Fruit fly (Drosophila melanogaster) whole organism, embryonic: ENCODE measurements around the gene lobo.
A peak's percentile ranks its signal among the peaks of the same experiment; 100 is the strongest.

Experiments
- B-H2 ChIP-seq: fragments of 200-800 bp; sonication (Bioruptor generic); optimal IDR thresholded peaks from 2 replicates; lab custom pipeline; 2018; ENCODE audit warnings: missing biosample characterization, mild to moderate bottlenecking, missing genetic modification characterization
- BtbVII ChIP-seq: fragments of 200-800 bp; sonication (Bioruptor generic); optimal IDR thresholded peaks from 3 replicates; lab custom pipeline; 2017; ENCODE audit warnings: missing biosample characterization, mild to moderate bottlenecking, missing genetic modification characterization
- CG11504 ChIP-seq: fragments of 200-800 bp; sonication (Bioruptor generic); optimal IDR thresholded peaks from 3 replicates; lab custom pipeline; 2019; ENCODE audit warnings: missing biosample characterization, mild to moderate bottlenecking, missing genetic modification characterization, moderate library complexity
- CG11560 ChIP-seq: fragments of 200-800 bp; sonication (Bioruptor generic); IDR thresholded peaks from 3 replicates; pipeline ENCODE4 v1.3.6; 2022; ENCODE audit warnings: missing biosample characterization, missing genetic modification characterization
- CG13894 ChIP-seq: fragments of 200-800 bp; sonication (Bioruptor generic); optimal IDR thresholded peaks from 3 replicates; lab custom pipeline; 2018; ENCODE audit warnings: missing biosample characterization, mild to moderate bottlenecking, missing genetic modification characterization, moderate library complexity
- CG1529 ChIP-seq: fragments of 200-800 bp; sonication (Bioruptor generic); optimal IDR thresholded peaks from 3 replicates; lab custom pipeline; 2018; ENCODE audit warnings: missing biosample characterization, missing genetic modification characterization
- CG1602 ChIP-seq: fragments of 200-800 bp; sonication (Bioruptor generic); optimal IDR thresholded peaks from 3 replicates; lab custom pipeline; 2016; ENCODE audit warnings: missing biosample characterization, missing genetic modification characterization
- CG16815 ChIP-seq: fragments of 200-800 bp; sonication (Bioruptor generic); optimal IDR thresholded peaks from 3 replicates; lab custom pipeline; 2017; ENCODE audit warnings: missing biosample characterization, mild to moderate bottlenecking, missing genetic modification characterization
- CG17359 ChIP-seq: fragments of 200-800 bp; sonication (Bioruptor generic); optimal IDR thresholded peaks from 3 replicates; lab custom pipeline; 2018; ENCODE audit warnings: missing biosample characterization, mild to moderate bottlenecking, missing genetic modification characterization, moderate library complexity
- CG1792 ChIP-seq: fragments of 200-800 bp; sonication (Bioruptor generic); optimal IDR thresholded peaks from 2 replicates; lab custom pipeline; 2016; ENCODE audit warnings: missing biosample characterization, missing genetic modification characterization
- CG18476 ChIP-seq: fragments of 200-800 bp; sonication (Bioruptor generic); optimal IDR thresholded peaks from 2 replicates; lab custom pipeline; 2016; ENCODE audit warnings: missing biosample characterization, mild to moderate bottlenecking, missing genetic modification characterization
- CG18599 ChIP-seq: fragments of 200-800 bp; sonication (Bioruptor generic); optimal IDR thresholded peaks from 3 replicates; lab custom pipeline; 2017; ENCODE audit warnings: missing biosample characterization, missing genetic modification characterization, mild to moderate bottlenecking, moderate library complexity, missing genetic modification reagents
- CG3407 ChIP-seq: fragments of 200-800 bp; sonication (Bioruptor generic); optimal IDR thresholded peaks from 2 replicates; lab custom pipeline; 2018; ENCODE audit warnings: missing biosample characterization, mild to moderate bottlenecking, missing genetic modification characterization
- CG34422 ChIP-seq: fragments of 200-800 bp; sonication (Bioruptor generic); IDR thresholded peaks from 3 replicates; pipeline ENCODE4 v1.3.6; 2022; ENCODE audit warnings: missing biosample characterization, missing genetic modification characterization
- CG42726 ChIP-seq: fragments of 200-800 bp; sonication (Bioruptor generic); IDR thresholded peaks from 2 replicates; pipeline ENCODE4 v1.3.6; 2022; ENCODE audit warnings: missing biosample characterization, missing genetic modification characterization; ENCODE audit not compliant: partially characterized antibody
- CG43689 ChIP-seq: fragments of 200-800 bp; sonication (Bioruptor generic); IDR thresholded peaks from 2 replicates; pipeline ENCODE4 v1.3.6; 2022; ENCODE audit warnings: missing biosample characterization, missing genetic modification characterization
- CG4404 ChIP-seq: fragments of 200-800 bp; sonication (Bioruptor generic); IDR thresholded peaks from 2 replicates; pipeline ENCODE4 v1.3.6; 2022; ENCODE audit warnings: missing biosample characterization, missing genetic modification characterization
- CG9437 ChIP-seq: fragments of 200-800 bp; sonication (Bioruptor generic); optimal IDR thresholded peaks from 2 replicates; lab custom pipeline; 2018; ENCODE audit warnings: missing biosample characterization, mild to moderate bottlenecking, missing genetic modification characterization
- CG9797 ChIP-seq: fragments of 200-800 bp; sonication (Bioruptor generic); optimal IDR thresholded peaks from 3 replicates; lab custom pipeline; 2018; ENCODE audit warnings: missing biosample characterization, mild to moderate bottlenecking, missing genetic modification characterization
- Camta ChIP-seq: fragments of 200-800 bp; sonication (Bioruptor generic); optimal IDR thresholded peaks from 2 replicates; lab custom pipeline; 2016; ENCODE audit warnings: missing biosample characterization, missing genetic modification characterization
- Doc2 ChIP-seq: fragments of 200-800 bp; sonication (Bioruptor generic); IDR thresholded peaks from 2 replicates; pipeline ENCODE4 v1.3.6; 2022; ENCODE audit warnings: missing biosample characterization, missing genetic modification characterization
- ERR ChIP-seq: fragments of 200-800 bp; sonication (Bioruptor generic); optimal IDR thresholded peaks from 2 replicates; lab custom pipeline; 2016; ENCODE audit warnings: missing biosample characterization, missing genetic modification characterization
- HLH3B ChIP-seq: fragments of 200-800 bp; sonication (Bioruptor generic); IDR thresholded peaks from 2 replicates; pipeline ENCODE4 v1.3.6; 2022; ENCODE audit warnings: missing biosample characterization, missing genetic modification characterization
- Hr3 ChIP-seq: fragments of 200-800 bp; sonication (Bioruptor generic); optimal IDR thresholded peaks from 3 replicates; lab custom pipeline; 2016; ENCODE audit warnings: missing biosample characterization, missing genetic modification characterization
- Max ChIP-seq: fragments of 200-800 bp; sonication (Bioruptor generic); optimal IDR thresholded peaks from 2 replicates; lab custom pipeline; 2016; ENCODE audit warnings: missing biosample characterization, mild to moderate bottlenecking, missing genetic modification characterization
- NK7.1 ChIP-seq: fragments of 200-800 bp; sonication (Bioruptor generic); optimal IDR thresholded peaks from 3 replicates; lab custom pipeline; 2016; ENCODE audit warnings: missing biosample characterization, missing genetic modification characterization
- Stat92E ChIP-seq, 3 experiments: fragments of >200 bp in 2 of 3; fragments of 200-800 bp in 1 of 3; sonication (Bioruptor generic) in 1 of 3; optimal IDR thresholded peaks; 2 replicates each; lab custom pipeline; 2017 to 2019; ENCODE audit warnings: missing biosample characterization in 3 of 3, missing genetic modification characterization in 3 of 3, mild to moderate bottlenecking in 1 of 3, moderate library complexity in 1 of 3
- ase ChIP-seq: fragments of 200-800 bp; sonication (Bioruptor generic); IDR thresholded peaks from 3 replicates; pipeline ENCODE4 v1.3.6; 2022; ENCODE audit warnings: missing biosample characterization, missing genetic modification characterization
- bcd ChIP-seq: fragments of 200-800 bp; sonication (Bioruptor generic); optimal IDR thresholded peaks from 2 replicates; lab custom pipeline; 2017; ENCODE audit warnings: missing biosample characterization, mild to moderate bottlenecking, missing genetic modification characterization
- br ChIP-seq: fragments of >200 bp; optimal IDR thresholded peaks from 2 replicates; lab custom pipeline; 2017
- caup ChIP-seq: fragments of 200-800 bp; sonication (Bioruptor generic); optimal IDR thresholded peaks from 3 replicates; lab custom pipeline; 2017; ENCODE audit warnings: missing biosample characterization, mild to moderate bottlenecking, missing genetic modification characterization, moderate library complexity; ENCODE audit not compliant: severe bottlenecking
- dmrt11E ChIP-seq: fragments of 200-800 bp; sonication (Bioruptor generic); optimal IDR thresholded peaks from 3 replicates; lab custom pipeline; 2018; ENCODE audit warnings: missing biosample characterization, mild to moderate bottlenecking, missing genetic modification characterization, moderate library complexity
- dpn ChIP-seq, 2 experiments: fragments of 200-800 bp; sonication (Bioruptor generic); optimal IDR thresholded peaks; 3 replicates each; lab custom pipeline; 2016; ENCODE audit warnings: missing biosample characterization in 2 of 2, missing genetic modification characterization in 2 of 2
- fd3F ChIP-seq: fragments of 200-800 bp; sonication (Bioruptor generic); optimal IDR thresholded peaks from 2 replicates; lab custom pipeline; 2018; ENCODE audit warnings: missing biosample characterization, mild to moderate bottlenecking, missing genetic modification characterization, moderate library complexity
- gce ChIP-seq: fragments of 200-800 bp; sonication (Bioruptor generic); IDR thresholded peaks from 3 replicates; pipeline ENCODE4 v1.3.6; 2022; ENCODE audit warnings: missing biosample characterization, missing genetic modification characterization
- gro ChIP-seq: fragments of 200-800 bp; sonication (Bioruptor generic); optimal IDR thresholded peaks from 2 replicates; lab custom pipeline; 2016; ENCODE audit warnings: missing biosample characterization, missing genetic modification characterization
- gt ChIP-seq: fragments of 200-800 bp; sonication (Bioruptor generic); IDR thresholded peaks from 2 replicates; pipeline ENCODE4 v1.3.6; 2022; ENCODE audit warnings: missing biosample characterization, missing genetic modification characterization
- lab ChIP-seq: fragments of 200-800 bp; sonication (Bioruptor generic); optimal IDR thresholded peaks from 3 replicates; lab custom pipeline; 2017; ENCODE audit warnings: missing biosample characterization, missing genetic modification characterization, mild to moderate bottlenecking, moderate library complexity, missing genetic modification reagents
- lmd ChIP-seq: fragments of 200-800 bp; sonication (Bioruptor generic); IDR thresholded peaks from 2 replicates; pipeline ENCODE4 v1.3.6; 2022; ENCODE audit warnings: missing biosample characterization, missing genetic modification characterization
- mirr ChIP-seq: fragments of 200-800 bp; sonication (Bioruptor generic); optimal IDR thresholded peaks from 3 replicates; lab custom pipeline; 2018; ENCODE audit warnings: missing biosample characterization, mild to moderate bottlenecking, missing genetic modification characterization
- peb ChIP-seq: fragments of 200-800 bp; sonication (Bioruptor generic); IDR thresholded peaks from 2 replicates; pipeline ENCODE4 v1.3.6; 2022; ENCODE audit warnings: missing biosample characterization, missing genetic modification characterization
- pros ChIP-seq: fragments of 200-800 bp; sonication (Bioruptor generic); optimal IDR thresholded peaks from 3 replicates; lab custom pipeline; 2019; ENCODE audit warnings: missing biosample characterization, mild to moderate bottlenecking, missing genetic modification characterization, moderate library complexity
- pzg ChIP-seq: fragments of 200-800 bp; sonication (Bioruptor generic); optimal IDR thresholded peaks from 3 replicates; lab custom pipeline; 2018; ENCODE audit warnings: missing biosample characterization, mild to moderate bottlenecking, missing genetic modification characterization, moderate library complexity
- rib ChIP-seq: fragments of 200-800 bp; sonication (Bioruptor generic); IDR thresholded peaks from 2 replicates; pipeline ENCODE4 v1.3.6; 2022; ENCODE audit warnings: missing biosample characterization, missing genetic modification characterization
- ro ChIP-seq: fragments of 200-800 bp; sonication (Bioruptor generic); IDR thresholded peaks from 2 replicates; pipeline ENCODE4 v1.3.6; 2022; ENCODE audit warnings: missing biosample characterization, missing genetic modification characterization
- sens-2 ChIP-seq: fragments of 200-800 bp; sonication (Bioruptor generic); IDR thresholded peaks from 2 replicates; pipeline ENCODE4 v1.3.6; 2022; ENCODE audit warnings: missing biosample characterization, missing genetic modification characterization
- slbo ChIP-seq: fragments of 200-800 bp; sonication (Bioruptor generic); IDR thresholded peaks from 2 replicates; pipeline ENCODE4 v1.3.6; 2022; ENCODE audit warnings: missing biosample characterization, missing genetic modification characterization
- toy ChIP-seq: fragments of 200-800 bp; sonication (Bioruptor generic); IDR thresholded peaks from 2 replicates; pipeline ENCODE4 v1.3.6; 2022; ENCODE audit warnings: missing biosample characterization, missing genetic modification characterization
- wdn ChIP-seq: fragments of 200-800 bp; sonication (Bioruptor generic); IDR thresholded peaks from 2 replicates; pipeline ENCODE4 v1.3.6; 2022; ENCODE audit warnings: missing biosample characterization, missing genetic modification characterization
- wek ChIP-seq: fragments of 200-800 bp; sonication (Bioruptor generic); optimal IDR thresholded peaks from 3 replicates; lab custom pipeline; 2018; ENCODE audit warnings: missing biosample characterization, mild to moderate bottlenecking, missing genetic modification characterization, moderate library complexity
- zfh1 ChIP-seq: fragments of 200-800 bp; sonication (Bioruptor generic); IDR thresholded peaks from 3 replicates; pipeline ENCODE4 v1.3.6; 2022; ENCODE audit warnings: missing biosample characterization, missing genetic modification characterization

The lobo gene

dm6 chr3R:25207405-25208003 lies 13.9 kb upstream of the lobo start (continued):
- TF ChIP-seq CG4404 (GFP tag; lab: Robert Waterston, UW): peak; percentile 59
- TF ChIP-seq BtbVII (GFP tag; lab: Kevin White, UChicago): peak; percentile 71
- peak; percentile 65 for TF ChIP-seq CG18476 (GFP tag; lab: Kevin White, UChicago)
- TF ChIP-seq dpn (GFP tag; optimal IDR thresholded peaks at IDR 0.05; lab: Kevin White, UChicago): peak; percentile 41 to 70
- no peak for TF ChIP-seq gro
- TF ChIP-seq Doc2: no peak
- no peak for TF ChIP-seq CG43689
- TF ChIP-seq wdn (GFP tag; lab: Robert Waterston, UW): no peak
- no peak for TF ChIP-seq gt (GFP tag; lab: Robert Waterston, UW)
- TF ChIP-seq CG1602 (GFP tag; lab: Kevin White, UChicago): peak; percentile 55
- peak; percentile 44 for TF ChIP-seq wek
- no peak for TF ChIP-seq Stat92E (GFP tag; optimal IDR thresholded peaks at IDR 0.05; lab: Kevin White, UChicago)
- peak; percentile 60; the same call in 1 of the 3 replicates for TF ChIP-seq gce
- TF ChIP-seq CG17359 (tag; lab: Kevin White, UChicago): peak; percentile 79
- no peak for TF ChIP-seq CG11560 (tag; lab: Robert Waterston, UW)
- TF ChIP-seq CG3407 (GFP tag; lab: Kevin White, UChicago): peak; percentile 63
- TF ChIP-seq pros: peak; percentile 31
- no peak for TF ChIP-seq CG9797 (GFP tag; lab: Kevin White, UChicago)
- TF ChIP-seq CG42726 (GFP tag; lab: Robert Waterston, UW): no peak
- TF ChIP-seq pzg (GFP tag; lab: Kevin White, UChicago): no peak
- TF ChIP-seq CG11504: peak; percentile 86
- TF ChIP-seq ase (GFP tag; lab: Robert Waterston, UW): peak; percentile 61
- no peak for TF ChIP-seq ro (GFP tag; lab: Robert Waterston, UW)
- TF ChIP-seq CG9437 (GFP tag; lab: Kevin White, UChicago): peak; percentile 58
- no peak for TF ChIP-seq CG1792 (GFP tag; lab: Kevin White, UChicago)
- peak; percentile 64 for TF ChIP-seq CG1529 (GFP tag; lab: Kevin White, UChicago)
- no peak for TF ChIP-seq rib
- peak; percentile 68 for TF ChIP-seq lmd (GFP tag; lab: Robert Waterston, UW)
- TF ChIP-seq sens-2: peak; percentile 32; the same call in 1 of the 2 replicates
- TF ChIP-seq ERR (GFP tag; lab: Kevin White, UChicago): no peak
- no peak for TF ChIP-seq NK7.1
- TF ChIP-seq lab: peak; percentile 75
- peak; percentile 69 for TF ChIP-seq bcd (GFP tag; lab: Kevin White, UChicago)
- TF ChIP-seq dmrt11E (tag; lab: Kevin White, UChicago): peak; percentile 76
- TF ChIP-seq caup (GFP tag; lab: Kevin White, UChicago): peak; percentile 64
- peak; percentile 40 for TF ChIP-seq Camta (GFP tag; lab: Kevin White, UChicago)
- TF ChIP-seq CG16815 (GFP tag; lab: Kevin White, UChicago): peak; percentile 60
- TF ChIP-seq peb (GFP tag; lab: Robert Waterston, UW): peak; percentile 53
- peak; percentile 54 for TF ChIP-seq Max (GFP tag; lab: Kevin White, UChicago)
- peak; percentile 65 for TF ChIP-seq slbo (GFP tag; lab: Robert Waterston, UW)
- peak; percentile 74 for TF ChIP-seq CG18599 (GFP tag; lab: Kevin White, UChicago)
- TF ChIP-seq B-H2 (GFP tag; lab: Kevin White, UChicago): no peak
- TF ChIP-seq toy (GFP tag; lab: Robert Waterston, UW): no peak
- TF ChIP-seq HLH3B (GFP tag; lab: Robert Waterston, UW): peak; percentile 66
- peak; percentile 57 for TF ChIP-seq Hr3 (GFP tag; lab: Kevin White, UChicago)
- no peak for TF ChIP-seq br
- TF ChIP-seq CG13894 (tag; lab: Kevin White, UChicago): no peak
- peak; percentile 75 for TF ChIP-seq zfh1 (GFP tag; lab: Robert Waterston, UW)
- TF ChIP-seq CG34422 (GFP tag; lab: Robert Waterston, UW): peak; percentile 58; the same call in 1 of the 3 replicates
- peak; percentile 64 for TF ChIP-seq fd3F (GFP tag; lab: Kevin White, UChicago)
- TF ChIP-seq mirr: no peak
